Worm (Caenorhabditis elegans): ENCODE measurements around the gene T24A6.16.

Gene T24A6.16

DNA sequence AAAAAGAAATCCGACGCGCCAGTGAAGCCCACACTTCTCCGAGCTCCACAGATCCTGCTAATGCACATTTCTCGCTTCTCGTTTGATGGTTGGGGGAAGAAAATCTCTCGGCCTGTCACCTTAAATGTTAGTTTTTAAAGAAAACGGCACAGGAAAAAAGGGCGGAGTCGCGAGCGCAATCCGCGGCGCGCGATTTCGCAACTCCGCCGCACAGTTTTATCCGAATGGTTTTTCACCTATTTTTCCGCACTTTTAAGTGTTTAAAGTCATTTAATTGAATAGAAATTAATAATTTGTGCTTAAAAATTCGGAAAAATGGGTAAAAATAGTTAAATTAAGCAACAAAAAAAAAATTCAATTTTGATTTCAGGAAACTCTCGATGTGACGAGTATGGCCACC is 24.9 kb upstream of the T24A6.16 start (continued):
- TF ChIP-seq fkh-10 (GFP tag; optimal IDR thresholded peaks at IDR 0.05): no peak
- no peak for TF ChIP-seq hlh-30 (tag; optimal IDR thresholded peaks at IDR 0.05; ENCODE audit: insufficient read depth)
- no peak for TF ChIP-seq nhr-25 (tag; optimal IDR thresholded peaks at IDR 0.05; ENCODE audit: borderline replicate concordance, insufficient read depth)
- TF ChIP-seq lir-3 (tag; optimal IDR thresholded peaks at IDR 0.05): no peak
- no peak for TF ChIP-seq nhr-48 (tag; optimal IDR thresholded peaks at IDR 0.05)
- TF ChIP-seq set-16 (GFP tag; IDR thresholded peaks at IDR 0.05): peak; percentile 35
- TF ChIP-seq nhr-102 (tag; optimal IDR thresholded peaks at IDR 0.05): no peak
- TF ChIP-seq fos-1 (tag; optimal IDR thresholded peaks at IDR 0.05): no peak
- no peak for TF ChIP-seq F44E2.7 (GFP tag; IDR thresholded peaks at IDR 0.05)
- TF ChIP-seq zip-2 (tag; optimal IDR thresholded peaks at IDR 0.05): no peak
- no peak for TF ChIP-seq jun-1 (tag; optimal IDR thresholded peaks at IDR 0.05)
- TF ChIP-seq daf-12 (tag; optimal IDR thresholded peaks at IDR 0.05): no peak
- TF ChIP-seq aly-2 (tag; optimal IDR thresholded peaks at IDR 0.05): no peak
- TF ChIP-seq daf-19 (GFP tag; conservative IDR thresholded peaks at IDR 0.05): no peak
- no peak for TF ChIP-seq lim-7 (GFP tag; IDR thresholded peaks at IDR 0.05)
- no peak for TF ChIP-seq attf-4 (tag; optimal IDR thresholded peaks at IDR 0.05)
- TF ChIP-seq hmg-1.1 (GFP tag; IDR thresholded peaks at IDR 0.05): 0 out of 2 replicates have a peak, but pooled peaks have one; percentile 15
- TF ChIP-seq T26A8.4 (GFP tag; IDR thresholded peaks at IDR 0.05): no peak
- no peak for TF ChIP-seq rbr-2 (tag; optimal IDR thresholded peaks at IDR 0.05)
- no peak for TF ChIP-seq snpc-4 (tag; optimal IDR thresholded peaks at IDR 0.05)
- peak in 1 of 2 experiments; percentile 39 for TF ChIP-seq hif-1 (tag; optimal IDR thresholded peaks at IDR 0.05)
- no peak for TF ChIP-seq spr-3 (GFP tag; optimal IDR thresholded peaks at IDR 0.05)
- TF ChIP-seq lin-38 (GFP tag; IDR thresholded peaks at IDR 0.05): peak; percentile 55
- no peak for TF ChIP-seq nhr-77 (tag; optimal IDR thresholded peaks at IDR 0.05)
- TF ChIP-seq nhr-6 (tag; optimal IDR thresholded peaks at IDR 0.05): no peak
- no peak for TF ChIP-seq dmd-6 (GFP tag; IDR thresholded peaks at IDR 0.05)
- TF ChIP-seq ZK337.2 (GFP tag; IDR thresholded peaks at IDR 0.05): 0 out of 2 replicates have a peak, but pooled peaks have one; percentile 18
- TF ChIP-seq cey-2 (tag; optimal IDR thresholded peaks at IDR 0.05; ENCODE audit: borderline replicate concordance, insufficient read depth): no peak
- TF ChIP-seq ctbp-1 (GFP tag; IDR thresholded peaks at IDR 0.05): no peak
- TF ChIP-seq lsy-2 (tag; optimal IDR thresholded peaks at IDR 0.05): peak in 1 of 2 experiments; percentile 29
- TF ChIP-seq mep-1 (tag; optimal IDR thresholded peaks at IDR 0.05): peak; percentile 38
- TF ChIP-seq zfp-3 (GFP tag; conservative IDR thresholded peaks at IDR 0.05): no peak
- peak; percentile 23 for TF ChIP-seq dve-1 (tag; optimal IDR thresholded peaks at IDR 0.05; ENCODE audit: insufficient read depth)
- no peak for TF ChIP-seq nhr-11 (tag; optimal IDR thresholded peaks at IDR 0.05)

ce11 chrV:3586014-3586689 is 23.4 kb upstream of the T24A6.16 start, which contains the start of the genes rpl-11.1 and T22F3.2:
Gene rpl-11.1 (minus strand): TSS chrV:3586064.
Gene T22F3.2 (plus strand): TSS chrV:3586639.
- TF ChIP-seq tag-97 (GFP tag; IDR thresholded peaks at IDR 0.05) (no peak), nhr-48 (tag; optimal IDR thresholded peaks at IDR 0.05) (no peak), jun-1 (tag; optimal IDR thresholded peaks at IDR 0.05) (no peak), nhr-42 (GFP tag; IDR thresholded peaks at IDR 0.05) (no peak), ctbp-1 (GFP tag; IDR thresholded peaks at IDR 0.05) (no peak), lin-29 (GFP tag; IDR thresholded peaks at IDR 0.05) (no peak), T20F7.1 (GFP tag; optimal IDR thresholded peaks at IDR 0.05) (no peak), ceh-82 (tag; optimal IDR thresholded peaks at IDR 0.05) (no peak), lin-38 (GFP tag; IDR thresholded peaks at IDR 0.05) (no peak), lir-3 (tag; optimal IDR thresholded peaks at IDR 0.05) (no peak), snpc-4 (tag; optimal IDR thresholded peaks at IDR 0.05) (no peak), unc-130 (GFP tag; optimal IDR thresholded peaks at IDR 0.05) (no peak), spr-1 (tag; optimal IDR thresholded peaks at IDR 0.05) (no peak), hlh-30 (tag; optimal IDR thresholded peaks at IDR 0.05; ENCODE audit: insufficient read depth) (peak; percentile 22), nhr-11 (tag; optimal IDR thresholded peaks at IDR 0.05) (no peak), gei-8 (GFP tag; optimal IDR thresholded peaks at IDR 0.05) (no peak), ceh-28 (tag; optimal IDR thresholded peaks at IDR 0.05) (no peak), ceh-32 (tag; optimal IDR thresholded peaks at IDR 0.05; ENCODE audit: poor library complexity) (no peak), nhr-111 (GFP tag; optimal IDR thresholded peaks at IDR 0.05) (no peak), R02D3.7 (tag; optimal IDR thresholded peaks at IDR 0.05) (no peak), mxl-3 (GFP tag; optimal IDR thresholded peaks at IDR 0.05) (no peak), mes-2 (tag; optimal IDR thresholded peaks at IDR 0.05; ENCODE audit: poor library complexity, severe bottlenecking) (no peak), egl-43 (GFP tag; IDR thresholded peaks at IDR 0.05) (no peak), attf-4 (tag; optimal IDR thresholded peaks at IDR 0.05) (no peak)

All from whole organism, L4 larva.